Fruit fly (Drosophila melanogaster) whole organism, embryonic: ENCODE results near the gene PH4alphaSG2.

Source experiments
- ATbp ChIP-seq: fragments of 200-800 bp; sonication (Bioruptor generic); optimal IDR thresholded peaks from 2 replicates; lab custom pipeline; 2017; ENCODE audit warnings: missing biosample characterization, mild to moderate bottlenecking, missing genetic modification characterization, missing genetic modification reagents
- Abd-B ChIP-seq: fragments of 200-800 bp; sonication (Bioruptor generic); optimal IDR thresholded peaks from 2 replicates; lab custom pipeline; 2018; ENCODE audit warnings: missing biosample characterization, mild to moderate bottlenecking, missing genetic modification characterization, moderate library complexity
- B-H2 ChIP-seq: fragments of 200-800 bp; sonication (Bioruptor generic); optimal IDR thresholded peaks from 2 replicates; lab custom pipeline; 2018; ENCODE audit warnings: missing biosample characterization, mild to moderate bottlenecking, missing genetic modification characterization
- CG1024 ChIP-seq: fragments of 200-800 bp; sonication (Bioruptor generic); IDR thresholded peaks from 2 replicates; pipeline ENCODE4 v1.3.6; 2022; ENCODE audit warnings: missing biosample characterization, missing genetic modification characterization
- CG12219 ChIP-seq: fragments of 200-800 bp; sonication (Bioruptor generic); optimal IDR thresholded peaks from 3 replicates; lab custom pipeline; 2018; ENCODE audit warnings: missing biosample characterization, mild to moderate bottlenecking, missing genetic modification characterization
- CG12744 ChIP-seq: fragments of 200-800 bp; sonication (Bioruptor generic); optimal IDR thresholded peaks from 2 replicates; lab custom pipeline; 2016; ENCODE audit warnings: missing biosample characterization, missing genetic modification characterization
- CG13296 ChIP-seq: fragments of 200-800 bp; sonication (Bioruptor generic); optimal IDR thresholded peaks from 3 replicates; lab custom pipeline; 2018; ENCODE audit warnings: missing biosample characterization, mild to moderate bottlenecking, missing genetic modification characterization
- CG14441 ChIP-seq: fragments of 200-800 bp; sonication (Bioruptor generic); IDR thresholded peaks from 2 replicates; pipeline ENCODE4 v1.3.6; 2022; ENCODE audit warnings: missing biosample characterization, missing genetic modification characterization
- CG17328 ChIP-seq: fragments of 200-800 bp; sonication (Bioruptor generic); IDR thresholded peaks from 2 replicates; pipeline ENCODE4 v1.3.6; 2022; ENCODE audit warnings: missing biosample characterization, missing genetic modification characterization
- CG18599 ChIP-seq: fragments of 200-800 bp; sonication (Bioruptor generic); optimal IDR thresholded peaks from 3 replicates; lab custom pipeline; 2017; ENCODE audit warnings: missing biosample characterization, missing genetic modification characterization, mild to moderate bottlenecking, moderate library complexity, missing genetic modification reagents
- CG18619 ChIP-seq: fragments of 200-800 bp; sonication (Bioruptor generic); optimal IDR thresholded peaks from 3 replicates; lab custom pipeline; 2017; ENCODE audit warnings: missing biosample characterization, mild to moderate bottlenecking, missing genetic modification characterization
- CG31365 ChIP-seq: fragments of 200-800 bp; sonication (Bioruptor generic); optimal IDR thresholded peaks from 2 replicates; lab custom pipeline; 2018; ENCODE audit warnings: missing biosample characterization, mild to moderate bottlenecking, missing genetic modification characterization
- CG31388 ChIP-seq: fragments of 200-800 bp; sonication (Bioruptor generic); optimal IDR thresholded peaks from 2 replicates; lab custom pipeline; 2016; ENCODE audit warnings: missing biosample characterization, missing genetic modification characterization
- CG32767 ChIP-seq: fragments of 200-800 bp; sonication (Bioruptor generic); IDR thresholded peaks from 2 replicates; pipeline ENCODE4 v1.3.6; 2022; ENCODE audit warnings: missing biosample characterization, missing genetic modification characterization
- CG32772 ChIP-seq: fragments of 200-800 bp; sonication (Bioruptor generic); IDR thresholded peaks from 2 replicates; pipeline ENCODE4 v1.3.6; 2022; ENCODE audit warnings: missing biosample characterization, missing genetic modification characterization
- CG34422 ChIP-seq: fragments of 200-800 bp; sonication (Bioruptor generic); IDR thresholded peaks from 3 replicates; pipeline ENCODE4 v1.3.6; 2022; ENCODE audit warnings: missing biosample characterization, missing genetic modification characterization
- CG4360 ChIP-seq: fragments of 200-800 bp; sonication (Bioruptor generic); IDR thresholded peaks from 2 replicates; pipeline ENCODE4 v1.3.6; 2022; ENCODE audit warnings: missing biosample characterization, missing genetic modification characterization
- CG4617 ChIP-seq: fragments of 200-800 bp; sonication (Bioruptor generic); optimal IDR thresholded peaks from 3 replicates; lab custom pipeline; 2016; ENCODE audit warnings: missing biosample characterization, missing genetic modification characterization, borderline replicate concordance
- CG4707 ChIP-seq: fragments of 200-800 bp; sonication (Bioruptor generic); optimal IDR thresholded peaks from 2 replicates; lab custom pipeline; 2018; ENCODE audit warnings: missing biosample characterization, mild to moderate bottlenecking, missing genetic modification characterization, moderate library complexity
- CG6765 ChIP-seq: fragments of 200-800 bp; sonication (Bioruptor generic); optimal IDR thresholded peaks from 3 replicates; lab custom pipeline; 2017; ENCODE audit warnings: missing biosample characterization, mild to moderate bottlenecking, missing genetic modification characterization
- CG7928 ChIP-seq: fragments of 200-800 bp; sonication (Bioruptor generic); optimal IDR thresholded peaks from 2 replicates; lab custom pipeline; 2017; ENCODE audit warnings: missing biosample characterization, mild to moderate bottlenecking, missing genetic modification characterization
- CG9609 ChIP-seq: fragments of 200-800 bp; sonication (Bioruptor generic); optimal IDR thresholded peaks from 3 replicates; lab custom pipeline; 2016; ENCODE audit warnings: missing biosample characterization, missing genetic modification characterization
- CHES-1-like ChIP-seq: fragments of 200-800 bp; sonication (Bioruptor generic); optimal IDR thresholded peaks from 2 replicates; lab custom pipeline; 2016; ENCODE audit warnings: missing biosample characterization, missing genetic modification characterization
- Dbx ChIP-seq: fragments of 200-800 bp; sonication (Bioruptor generic); IDR thresholded peaks from 3 replicates; pipeline ENCODE4 v1.3.6; 2022; ENCODE audit warnings: missing biosample characterization, missing genetic modification characterization
- E2f2 ChIP-seq: fragments of 200-800 bp; sonication (Bioruptor generic); IDR thresholded peaks from 2 replicates; pipeline ENCODE4 v1.3.6; 2022; ENCODE audit warnings: missing biosample characterization, missing genetic modification characterization
- Gsc ChIP-seq: fragments of 200-800 bp; sonication (Bioruptor generic); IDR thresholded peaks from 2 replicates; pipeline ENCODE4 v1.3.6; 2022; ENCODE audit warnings: missing biosample characterization, missing genetic modification characterization
- Lhr ChIP-seq: fragments of 200-800 bp; sonication (Bioruptor generic); optimal IDR thresholded peaks from 3 replicates; lab custom pipeline; 2017; ENCODE audit warnings: mild to moderate bottlenecking, missing biosample characterization, missing genetic modification reagents, missing genetic modification characterization
- MTF-1 ChIP-seq: fragments of 200-800 bp; sonication (Bioruptor generic); optimal IDR thresholded peaks from 2 replicates; lab custom pipeline; 2018; ENCODE audit warnings: missing biosample characterization, mild to moderate bottlenecking, missing genetic modification characterization, borderline replicate concordance
- Max ChIP-seq: fragments of 200-800 bp; sonication (Bioruptor generic); optimal IDR thresholded peaks from 2 replicates; lab custom pipeline; 2016; ENCODE audit warnings: missing biosample characterization, mild to moderate bottlenecking, missing genetic modification characterization
- Rfx ChIP-seq: fragments of 200-800 bp; sonication (Bioruptor generic); IDR thresholded peaks from 2 replicates; pipeline ENCODE4 v1.3.6; 2022; ENCODE audit warnings: missing biosample characterization, missing genetic modification characterization
- Sox100B ChIP-seq: fragments of 200-800 bp; sonication (Bioruptor generic); optimal IDR thresholded peaks from 3 replicates; lab custom pipeline; 2018; ENCODE audit warnings: missing biosample characterization, mild to moderate bottlenecking, missing genetic modification characterization
- Xrp1 ChIP-seq: fragments of 200-800 bp; sonication (Bioruptor generic); IDR thresholded peaks from 2 replicates; pipeline ENCODE4 v1.3.6; 2022; ENCODE audit warnings: missing biosample characterization, missing genetic modification characterization
- cas ChIP-seq: fragments of 200-800 bp; sonication (Bioruptor generic); IDR thresholded peaks from 2 replicates; pipeline ENCODE4 v1.3.6; 2022; ENCODE audit warnings: missing biosample characterization, missing genetic modification characterization
- chm ChIP-seq: fragments of 200-800 bp; sonication (Bioruptor generic); IDR thresholded peaks from 2 replicates; pipeline ENCODE4 v1.3.6; 2022; ENCODE audit warnings: missing biosample characterization, missing genetic modification characterization
- cwo ChIP-seq: fragments of 200-800 bp; sonication (Bioruptor generic); optimal IDR thresholded peaks from 3 replicates; lab custom pipeline; 2017; ENCODE audit warnings: missing biosample characterization, missing genetic modification characterization, mild to moderate bottlenecking, moderate library complexity, missing genetic modification reagents
- dmrt99B ChIP-seq: fragments of 200-800 bp; sonication (Bioruptor generic); optimal IDR thresholded peaks from 2 replicates; lab custom pipeline; 2018; ENCODE audit warnings: missing biosample characterization, mild to moderate bottlenecking, missing genetic modification characterization, moderate library complexity
- dysf ChIP-seq: fragments of 200-800 bp; sonication (Bioruptor generic); IDR thresholded peaks from 3 replicates; pipeline ENCODE4 v1.3.6; 2022; ENCODE audit warnings: missing biosample characterization, missing genetic modification characterization
- fd64A ChIP-seq: fragments of 200-800 bp; sonication (Bioruptor generic); optimal IDR thresholded peaks from 3 replicates; lab custom pipeline; 2018; ENCODE audit warnings: missing biosample characterization, mild to moderate bottlenecking, missing genetic modification characterization
- fru ChIP-seq: fragments of >200 bp; optimal IDR thresholded peaks from 2 replicates; lab custom pipeline; 2017
- gsb ChIP-seq: fragments of 200-800 bp; sonication (Bioruptor generic); IDR thresholded peaks from 2 replicates; pipeline ENCODE4 v1.3.6; 2022; ENCODE audit warnings: missing biosample characterization, missing genetic modification characterization
- lbe ChIP-seq: fragments of 200-800 bp; sonication (Bioruptor generic); optimal IDR thresholded peaks from 2 replicates; lab custom pipeline; 2016; ENCODE audit warnings: missing biosample characterization, mild to moderate bottlenecking, missing genetic modification characterization
- onecut ChIP-seq: fragments of 200-800 bp; sonication (Bioruptor generic); IDR thresholded peaks from 2 replicates; pipeline ENCODE4 v1.3.6; 2022; ENCODE audit warnings: missing biosample characterization, missing genetic modification characterization
- pros ChIP-seq: fragments of 200-800 bp; sonication (Bioruptor generic); optimal IDR thresholded peaks from 3 replicates; lab custom pipeline; 2019; ENCODE audit warnings: missing biosample characterization, mild to moderate bottlenecking, missing genetic modification characterization, moderate library complexity
- ranshi ChIP-seq: fragments of 200-800 bp; sonication (Bioruptor generic); IDR thresholded peaks from 2 replicates; pipeline ENCODE4 v1.3.6; 2022; ENCODE audit warnings: missing biosample characterization, missing genetic modification characterization
- sc ChIP-seq, 3 experiments: fragments of >200 bp in 2 of 3; fragments of 200-800 bp in 1 of 3; sonication (Bioruptor generic) in 1 of 3; optimal IDR thresholded peaks; 2 replicates in 2 of 3; 3 replicates in 1 of 3; lab custom pipeline; 2017; ENCODE audit warnings: mild to moderate bottlenecking in 1 of 3, missing biosample characterization in 1 of 3, missing genetic modification characterization in 1 of 3, missing genetic modification reagents in 1 of 3
- schlank ChIP-seq: fragments of 200-800 bp; sonication (Bioruptor generic); optimal IDR thresholded peaks from 2 replicates; lab custom pipeline; 2018; ENCODE audit warnings: missing biosample characterization, mild to moderate bottlenecking, missing genetic modification characterization
- sisA ChIP-seq: fragments of 200-800 bp; sonication (Bioruptor generic); IDR thresholded peaks from 2 replicates; pipeline ENCODE4 v1.3.6; 2022; ENCODE audit warnings: missing biosample characterization, missing genetic modification characterization
- ssp ChIP-seq: fragments of 200-800 bp; sonication (Bioruptor generic); IDR thresholded peaks from 2 replicates; pipeline ENCODE4 v1.3.6; 2022; ENCODE audit warnings: missing biosample characterization, missing genetic modification characterization
- sug ChIP-seq: fragments of 200-800 bp; optimal IDR thresholded peaks from 2 replicates; lab custom pipeline; 2019; ENCODE audit warnings: missing biosample characterization, mild to moderate bottlenecking, missing genetic modification characterization, moderate library complexity
- tap ChIP-seq: fragments of 200-800 bp; optimal IDR thresholded peaks from 3 replicates; lab custom pipeline; 2019; ENCODE audit warnings: missing biosample characterization, mild to moderate bottlenecking, missing genetic modification characterization, moderate library complexity
- tin ChIP-seq: fragments of 200-800 bp; sonication (Bioruptor generic); optimal IDR thresholded peaks from 3 replicates; lab custom pipeline; 2016; ENCODE audit warnings: missing biosample characterization, missing genetic modification characterization
- usp ChIP-seq: fragments of >200 bp; optimal IDR thresholded peaks from 2 replicates; lab custom pipeline; 2017; ENCODE audit warnings: missing biosample characterization, missing genetic modification characterization

PH4alphaSG2 gene

DNA sequence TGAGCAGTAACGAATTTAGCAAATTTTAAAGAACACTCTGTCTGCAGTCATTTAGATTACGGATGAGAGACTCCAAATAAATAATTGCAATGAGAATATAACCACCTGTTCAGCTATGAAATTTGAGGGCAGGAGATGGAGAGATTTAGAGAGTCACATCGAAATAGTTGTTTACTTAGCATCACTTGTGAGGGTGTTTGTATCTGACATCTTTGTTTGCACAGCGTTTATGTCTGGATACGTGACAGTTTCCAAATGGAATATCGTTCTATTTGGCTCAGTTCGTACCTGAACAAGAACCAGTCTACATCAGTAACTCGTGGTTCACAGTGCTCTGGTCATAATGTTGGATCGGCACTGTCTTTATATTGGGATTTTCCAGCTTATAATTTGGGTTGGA is at the start of gene PH4alphaSG2:
TSS of gene PH4alphaSG2 (plus strand) at position 278 of the 400 bp plus-strand sequence.
- TF ChIP-seq pros (GFP tag; lab: Kevin White, UChicago) (no peak), fru (lab: Kevin White, UChicago) (no peak), CG31388 (GFP tag; lab: Kevin White, UChicago) (no peak), E2f2 (no peak), Sox100B (GFP tag; lab: Kevin White, UChicago) (no peak), Gsc (GFP tag; lab: Robert Waterston, UW) (no peak), CG6765 (GFP tag; lab: Kevin White, UChicago) (no peak), CG4617 (GFP tag; lab: Kevin White, UChicago) (no peak), CG34422 (GFP tag; lab: Robert Waterston, UW) (no peak), chm (GFP tag; lab: Robert Waterston, UW) (no peak), tin (GFP tag; lab: Kevin White, UChicago) (no peak), CG31365 (tag; lab: Kevin White, UChicago) (no peak), Abd-B (no peak), B-H2 (GFP tag; lab: Kevin White, UChicago) (peak; percentile 19), cas (no peak), ranshi (GFP tag; lab: Robert Waterston, UW) (no peak), Max (GFP tag; lab: Kevin White, UChicago) (no peak), Rfx (GFP tag; lab: Robert Waterston, UW) (no peak), Dbx (GFP tag; lab: Robert Waterston, UW) (no peak), sisA (GFP tag; lab: Robert Waterston, UW) (no peak), CG4707 (GFP tag; lab: Kevin White, UChicago) (peak; percentile 8), CG17328 (GFP tag; lab: Robert Waterston, UW) (no peak), CG12219 (GFP tag; lab: Kevin White, UChicago) (no peak), CHES-1-like (no peak), fd64A (GFP tag; lab: Kevin White, UChicago) (peak; percentile 5), dysf (GFP tag; lab: Robert Waterston, UW) (no peak), CG32767 (GFP tag; lab: Robert Waterston, UW) (no peak), sc (optimal IDR thresholded peaks at IDR 0.05; lab: Kevin White, UChicago) (no peak), sc (GFP tag; optimal IDR thresholded peaks at IDR 0.05; lab: Kevin White, UChicago) (no peak), CG14441 (GFP tag; lab: Robert Waterston, UW) (no peak), CG18599 (GFP tag; lab: Kevin White, UChicago) (peak; percentile 71), ssp (no peak), CG7928 (GFP tag; lab: Kevin White, UChicago) (no peak), gsb (no peak), CG9609 (GFP tag; lab: Kevin White, UChicago) (no peak), ATbp (GFP tag; lab: Kevin White, UChicago) (peak; percentile 65), Lhr (no peak), dmrt99B (tag; lab: Kevin White, UChicago) (no peak), lbe (no peak), schlank (no peak), CG12744 (no peak), onecut (GFP tag; lab: Robert Waterston, UW) (no peak; the same call in 1 of the 2 replicates), MTF-1 (GFP tag; lab: Kevin White, UChicago) (no peak), sug (tag; lab: Kevin White, UChicago) (no peak), CG1024 (GFP tag; lab: Robert Waterston, UW) (no peak), CG13296 (no peak), usp (no peak), CG32772 (GFP tag; lab: Robert Waterston, UW) (no peak), tap (tag; lab: Kevin White, UChicago) (no peak), CG18619 (GFP tag; lab: Kevin White, UChicago) (peak; percentile 20), Xrp1 (0 out of 2 replicates have a peak, but pooled peaks have one; percentile 25), cwo (GFP tag; lab: Kevin White, UChicago) (peak; percentile 1), CG4360 (no peak)
